Fruit fly (Drosophila melanogaster) ovary, adult (tissue): ENCODE results near the gene CG8136.
A peak's percentile ranks its signal among the peaks of the same experiment; 100 is the strongest.

Source experiments
- CG17801 ChIP-seq: fragments of 200-800 bp; optimal IDR thresholded peaks from 2 replicates; lab custom pipeline; 2019; ENCODE audit warnings: missing biosample characterization, mild to moderate bottlenecking, missing genetic modification characterization, moderate library complexity; ENCODE audit not compliant: partially characterized antibody

CG8136 gene

DNA sequence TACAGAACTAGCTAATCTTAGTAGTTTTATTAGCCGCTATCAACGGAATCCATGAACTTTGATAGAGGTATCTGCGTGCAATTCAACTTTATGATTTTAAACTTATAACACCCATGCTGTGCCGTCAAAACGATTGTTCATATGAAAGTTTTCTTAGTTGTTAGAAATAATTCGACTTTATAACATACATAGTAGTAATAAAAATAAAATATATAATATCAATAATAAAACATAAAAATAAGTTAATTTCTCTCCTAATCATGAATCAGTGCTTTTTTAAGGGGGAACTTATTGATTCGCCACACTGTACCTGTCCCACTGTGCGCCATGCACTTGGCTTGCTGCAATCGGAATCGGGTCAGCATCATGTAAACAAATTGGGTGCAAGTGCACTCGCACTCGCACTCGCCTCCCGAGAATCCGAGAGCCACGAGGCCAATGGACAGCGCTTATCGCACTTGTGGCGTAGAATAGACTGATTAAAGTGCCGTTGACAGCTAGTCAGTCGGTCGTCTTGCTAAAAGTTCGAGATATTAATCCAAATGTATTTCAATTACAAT is 9.2 kb upstream of the CG8136 start:
- no peak for TF ChIP-seq CG17801 (GFP tag; lab: Kevin White, UChicago)

DNA sequence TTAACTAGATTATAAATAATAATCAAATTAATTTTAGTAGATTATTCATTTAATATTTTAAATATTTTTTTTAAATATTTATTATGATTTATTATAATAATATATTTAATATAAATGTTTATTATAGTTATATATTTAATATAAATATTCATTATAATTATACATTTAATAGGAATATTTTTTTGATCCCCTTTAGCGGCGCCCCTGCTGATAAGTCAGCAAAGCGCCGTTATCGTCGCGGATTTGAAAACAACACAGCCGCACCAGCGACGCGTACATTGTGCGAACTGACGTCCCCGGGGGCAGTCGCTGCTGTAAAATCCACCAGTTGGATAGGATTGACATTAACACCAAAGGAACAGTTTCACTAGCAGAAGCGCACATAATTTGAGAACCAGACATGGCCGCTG is 8.4 kb upstream of the CG8136 start, which contains the start of gene CG8112:
Gene CG8112, plus strand, starts transcription at position 212 of the 410 bp plus-strand sequence.
- TF ChIP-seq CG17801 (GFP tag; lab: Kevin White, UChicago), result peak; percentile 76

DNA sequence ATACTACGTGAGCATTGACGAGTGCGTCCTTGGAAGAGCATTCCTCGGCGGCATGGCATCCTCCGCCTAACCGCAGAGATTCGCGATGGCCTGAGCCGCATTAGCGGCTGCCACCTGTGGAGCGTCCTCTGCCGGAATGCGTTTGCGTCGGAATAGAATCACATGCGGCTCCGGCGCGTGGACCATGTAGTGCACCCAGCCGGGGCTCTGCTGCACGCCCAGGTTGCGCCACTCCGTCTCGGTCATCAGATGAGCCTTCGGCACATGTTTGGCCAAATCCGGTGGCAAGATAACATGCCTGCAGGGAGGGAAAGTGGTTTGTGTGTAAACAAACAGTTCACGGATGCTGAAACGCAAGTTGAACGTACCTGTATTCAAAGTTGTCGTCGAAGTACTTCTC is 5.8 kb upstream of the CG8136 start:
- no peak for TF ChIP-seq CG17801 (GFP tag; lab: Kevin White, UChicago)

DNA sequence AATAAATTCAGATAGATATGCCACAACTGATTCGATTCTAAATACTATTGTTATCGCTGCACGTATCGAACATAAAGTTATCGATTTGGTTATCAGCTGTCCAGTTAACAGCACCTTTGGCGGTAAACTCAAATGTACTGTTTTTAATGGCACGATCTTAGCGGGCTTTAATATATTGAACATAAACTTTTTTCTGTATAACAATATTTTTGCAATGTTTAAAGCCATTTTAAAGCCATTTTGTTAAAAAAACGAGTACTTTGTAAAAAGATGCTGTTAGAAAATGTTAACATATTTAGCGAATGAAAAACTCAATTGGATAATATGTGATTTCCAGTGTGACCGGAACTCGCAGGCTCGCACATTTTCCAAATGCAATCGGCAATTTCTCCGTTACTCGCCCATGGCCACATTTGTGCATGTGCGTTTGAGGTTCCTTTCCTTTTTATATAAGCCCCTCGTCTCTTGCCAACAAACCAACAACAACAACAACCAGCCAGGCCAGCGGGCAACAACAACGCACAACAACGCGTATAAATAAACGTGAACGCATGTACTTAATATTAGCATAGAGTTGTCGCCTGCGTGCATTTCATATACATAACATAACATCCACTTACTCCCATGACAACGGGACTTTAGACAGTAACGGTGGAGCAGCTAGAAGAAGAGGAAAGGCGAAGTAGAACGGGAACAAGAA is 5.2 kb upstream of the CG8136 start, which contains the start of gene TMEM216:
Gene TMEM216, plus strand, starts transcription at position 393 of the 700 bp plus-strand sequence.
- TF ChIP-seq CG17801 (GFP tag; lab: Kevin White, UChicago), result peak; percentile 2

DNA sequence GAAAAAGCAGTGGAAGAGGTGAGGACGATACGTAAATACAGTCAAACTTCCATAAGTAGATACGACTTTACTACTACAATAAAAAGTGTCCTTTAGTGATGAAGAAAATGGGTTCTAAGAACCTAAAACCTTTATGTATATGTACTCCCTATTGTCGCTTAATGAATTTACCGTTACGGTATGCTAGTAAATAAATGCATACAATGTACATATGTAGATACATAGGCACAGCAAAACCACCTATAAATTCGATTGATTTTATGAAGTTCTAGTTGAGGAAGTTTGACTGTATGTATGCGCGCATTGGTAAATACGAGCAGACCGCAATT is 4.7 kb upstream of the CG8136 start:
- TF ChIP-seq CG17801 (GFP tag; lab: Kevin White, UChicago), result no peak

DNA sequence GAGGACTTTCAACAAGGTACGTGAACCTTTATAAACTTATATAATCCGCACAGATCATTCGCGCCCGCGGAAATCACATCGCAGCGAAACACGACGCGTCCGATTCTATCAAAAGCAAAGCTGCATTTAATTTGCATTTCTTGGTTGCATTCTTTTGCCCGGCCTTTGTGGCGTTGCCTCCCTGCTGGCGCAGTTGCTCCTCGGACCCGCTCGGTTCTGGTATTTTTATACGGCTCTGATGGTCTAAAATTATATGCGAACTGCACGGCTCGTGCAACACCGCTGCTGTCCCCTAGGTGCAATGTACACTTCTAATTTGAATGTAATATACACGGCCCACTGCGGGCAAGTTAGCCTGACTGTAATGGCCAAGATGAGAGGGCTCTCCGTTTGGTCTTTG is 2.8 kb upstream of the CG8136 start, which contains the start of gene Cks85A:
Gene Cks85A, minus strand, starts transcription at position 101 of the 400 bp plus-strand sequence.
- no peak for TF ChIP-seq CG17801 (GFP tag; lab: Kevin White, UChicago)

DNA sequence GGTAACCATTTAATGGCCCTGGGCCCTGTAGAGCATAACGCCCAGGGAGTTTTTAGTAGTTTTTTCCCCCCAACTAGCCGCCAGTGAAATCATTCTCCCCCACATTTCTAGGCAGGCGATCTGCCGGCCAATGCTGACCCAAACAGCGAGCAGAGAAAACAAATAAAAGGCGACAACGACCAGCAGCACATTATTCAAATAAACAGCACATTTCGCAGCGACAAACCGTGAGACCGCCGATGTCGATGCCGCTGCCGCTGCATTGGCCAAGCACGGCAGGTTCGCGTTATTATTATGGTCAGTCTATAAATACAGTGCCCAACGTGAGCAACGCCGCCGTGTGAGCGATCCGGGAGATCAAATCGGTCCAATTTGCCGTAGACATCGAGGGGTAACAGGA is 2.3 kb upstream of the CG8136 start, which contains the start of gene CG11760:
Gene CG11760, plus strand, starts transcription at position 301 of the 400 bp plus-strand sequence.
- TF ChIP-seq CG17801 (GFP tag; lab: Kevin White, UChicago), result no peak

DNA sequence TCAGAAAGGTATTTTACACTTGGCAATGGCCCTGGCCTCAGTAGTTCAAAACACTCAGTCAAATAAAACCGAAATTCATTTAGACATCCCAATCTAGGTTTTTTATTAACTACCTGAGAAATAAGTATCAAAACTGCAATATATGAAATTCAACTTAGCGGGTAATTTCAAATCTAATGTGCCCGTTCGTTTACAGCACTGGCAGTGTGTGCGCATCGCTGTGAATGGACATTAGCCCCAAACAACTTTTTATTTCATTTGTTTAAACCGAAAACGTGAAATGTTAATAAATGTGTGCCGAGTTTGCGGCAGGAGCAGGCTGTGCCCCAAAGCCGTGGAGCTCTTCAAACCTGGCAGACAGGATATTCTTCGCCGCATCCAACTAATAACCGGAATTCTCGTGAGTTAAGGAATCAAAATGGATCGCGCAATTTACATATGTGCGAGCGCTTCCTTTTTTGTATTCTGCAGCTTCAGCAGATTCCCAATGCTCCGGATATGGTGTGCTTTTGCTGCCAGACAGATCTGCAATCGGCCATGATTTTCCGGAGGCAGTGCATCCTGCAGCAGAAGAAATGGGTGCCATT is 1.9 kb downstream of the CG8136 start, which contains the start of gene nom:
Gene nom, plus strand, starts transcription at position 213 of the 587 bp plus-strand sequence.
- no peak for TF ChIP-seq CG17801 (GFP tag; lab: Kevin White, UChicago)

DNA sequence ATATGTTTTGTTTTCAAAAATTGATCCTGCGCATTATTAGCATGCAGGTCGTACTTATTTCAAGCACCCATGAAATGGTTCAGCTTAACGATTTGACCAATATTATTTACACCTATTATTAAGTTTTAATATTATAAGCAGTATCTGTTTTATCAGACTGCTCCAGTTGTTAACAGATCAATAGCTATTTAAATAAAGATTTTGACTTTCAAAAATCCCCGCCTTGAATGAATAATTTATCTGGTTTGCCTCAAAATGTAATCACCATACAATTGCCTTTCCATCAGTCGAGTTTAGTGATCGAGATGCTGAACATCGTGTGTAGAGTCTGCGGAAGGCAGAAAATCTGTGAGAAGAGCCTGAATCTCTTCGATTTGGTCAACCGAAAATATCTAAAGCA is 4.0 kb downstream of the CG8136 start, which contains the start of gene ouib:
Gene ouib, plus strand, starts transcription at position 301 of the 400 bp plus-strand sequence.
- no peak for TF ChIP-seq CG17801 (GFP tag; lab: Kevin White, UChicago)

DNA sequence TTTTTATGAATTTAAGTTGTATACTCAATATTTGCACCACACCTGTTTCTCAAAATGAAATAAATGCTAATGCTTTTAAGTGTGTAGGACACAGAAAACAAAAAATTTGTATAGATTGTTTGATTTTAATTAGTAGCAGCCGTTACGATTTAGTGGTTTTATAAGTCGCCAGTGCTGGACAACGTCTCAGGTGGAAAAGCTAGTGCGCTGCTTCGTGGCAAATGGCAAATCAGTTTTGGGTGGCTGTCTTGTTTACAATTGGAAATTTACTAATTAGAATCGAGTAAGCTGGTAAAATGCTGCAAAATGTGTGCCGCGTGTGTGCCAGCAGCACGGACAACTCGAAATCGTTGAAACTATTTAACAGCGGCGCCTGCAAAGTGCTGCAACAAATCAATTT is 5.5 kb downstream of the CG8136 start, which contains the start of gene CG8159:
Gene CG8159, plus strand, starts transcription at position 223 of the 400 bp plus-strand sequence.
- TF ChIP-seq CG17801 (GFP tag; lab: Kevin White, UChicago), result no peak

DNA sequence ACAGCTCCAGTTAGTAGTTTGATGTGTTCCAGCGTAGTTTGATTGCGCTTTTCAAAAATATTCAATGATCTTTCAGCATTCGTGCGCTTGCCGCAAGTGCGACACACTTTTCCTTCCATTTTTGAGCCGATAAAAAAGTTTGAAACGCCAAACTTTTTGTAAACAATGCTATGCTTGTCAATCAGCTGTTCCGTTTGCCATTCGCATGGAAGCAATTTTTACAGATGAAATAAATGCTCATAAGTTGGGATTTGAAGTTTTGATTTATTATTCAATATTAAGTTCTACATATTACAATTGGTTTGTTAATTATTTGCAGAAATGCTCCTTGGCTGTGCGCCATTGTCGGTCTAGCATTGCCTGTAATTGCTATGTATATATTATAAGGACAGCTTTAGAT is 8.4 kb downstream of the CG8136 start, which contains the start of gene ranshi:
Gene ranshi, minus strand, starts transcription at position 152 of the 400 bp plus-strand sequence.
- TF ChIP-seq CG17801 (GFP tag; lab: Kevin White, UChicago), result no peak

DNA sequence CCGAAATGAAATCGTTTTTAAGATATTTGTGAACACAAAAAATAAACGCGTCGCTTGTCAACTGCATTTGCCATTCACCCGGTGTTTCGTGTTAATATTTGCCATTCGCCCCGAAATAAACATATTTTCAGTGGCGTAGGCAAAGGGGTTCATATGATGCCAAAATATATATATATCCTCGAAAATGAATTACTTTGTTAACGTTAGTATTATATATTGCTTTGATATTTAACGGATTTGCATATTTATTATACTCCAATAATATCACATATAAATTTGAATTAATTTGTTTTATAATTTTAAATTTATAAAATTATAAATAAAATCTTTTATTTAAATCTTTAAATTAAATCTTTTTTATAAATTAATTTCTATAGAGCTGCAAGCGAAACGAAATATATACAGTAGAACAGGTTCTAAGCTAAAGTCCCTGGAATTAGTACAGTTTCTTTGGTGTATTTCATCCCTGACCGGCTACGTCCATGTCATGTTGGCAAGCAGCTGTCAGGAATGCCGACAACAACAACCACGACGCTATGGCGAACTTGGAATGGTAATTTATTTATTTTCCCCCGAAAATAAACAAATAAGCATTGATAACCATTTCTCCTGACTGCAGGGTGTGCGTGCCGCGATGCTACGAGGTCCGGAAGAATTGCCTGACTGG is 10.6 kb downstream of the CG8136 start, which contains the start of the genes M1BP and CG8202:
Gene M1BP, minus strand, starts transcription at position 102 of the 667 bp plus-strand sequence.
Gene CG8202, plus strand, starts transcription at position 495 of the 667 bp plus-strand sequence.
- peak; percentile 83 for TF ChIP-seq CG17801 (GFP tag; lab: Kevin White, UChicago)

DNA sequence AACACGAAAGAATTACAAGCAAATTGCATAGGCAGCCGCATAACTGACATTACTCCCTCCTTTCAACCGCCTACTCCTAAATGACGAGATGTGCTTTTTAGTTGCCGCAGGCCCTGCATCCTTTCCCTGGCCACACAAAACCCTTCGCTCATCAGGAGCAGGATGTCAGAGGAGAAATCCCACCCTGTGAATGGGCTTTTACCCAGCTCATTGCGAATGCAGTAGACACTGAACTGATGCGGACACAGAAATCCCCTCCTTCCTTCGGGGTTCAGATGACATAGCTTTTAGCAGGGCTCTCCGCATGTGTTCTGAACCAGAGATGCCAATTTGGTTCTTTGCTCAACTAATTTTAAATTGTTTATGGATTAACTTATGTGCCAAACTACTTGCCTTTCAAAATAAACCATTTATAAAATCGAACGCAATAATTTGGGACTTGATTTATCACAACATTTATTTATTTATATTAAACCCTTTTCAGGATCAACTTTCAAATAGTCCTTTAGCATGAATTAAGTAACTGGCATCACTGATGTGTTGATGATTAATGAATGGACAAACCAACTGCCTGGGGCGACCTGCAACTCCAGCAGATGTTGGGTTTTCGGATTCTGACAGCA is 18.1 kb downstream of the CG8136 start:
- no peak for TF ChIP-seq CG17801 (GFP tag; lab: Kevin White, UChicago)

DNA sequence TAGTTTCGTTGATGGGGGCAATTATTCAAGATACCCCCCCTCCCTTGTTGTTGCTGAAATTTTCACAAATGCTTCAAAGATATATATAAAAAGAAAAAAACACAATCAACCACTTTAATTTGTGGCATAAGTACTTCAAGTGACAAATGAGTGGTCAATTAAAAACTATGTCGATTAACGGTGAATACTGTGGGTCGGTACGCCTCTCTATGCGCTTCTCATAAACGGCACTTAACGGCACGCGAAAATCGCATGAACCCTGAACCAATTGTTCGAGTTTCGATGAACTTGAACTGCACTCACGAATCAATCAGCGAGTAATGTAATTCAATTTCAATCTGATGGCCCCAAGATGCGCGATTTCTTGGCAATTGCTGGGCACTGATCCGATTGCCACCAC is 18.9 kb downstream of the CG8136 start:
- no peak for TF ChIP-seq CG17801 (GFP tag; lab: Kevin White, UChicago)
